Fruit fly (Drosophila melanogaster): ENCODE measurements around the gene Frl.

Gene Frl

dm6 chr3L:14056816-14057215 is 3.8 kb downstream of the Frl start (continued):
- TF ChIP-seq E2f1 (GFP tag; IDR thresholded peaks at IDR 0.05): no peak
- no peak for TF ChIP-seq Jarid2 (GFP tag; optimal IDR thresholded peaks at IDR 0.05)
- no peak for TF ChIP-seq ara (GFP tag; IDR thresholded peaks at IDR 0.05)
- no peak for TF ChIP-seq MTF-1 (GFP tag; optimal IDR thresholded peaks at IDR 0.05; ENCODE audit: borderline replicate concordance)
- no peak for TF ChIP-seq ems (GFP tag; optimal IDR thresholded peaks at IDR 0.05)
- TF ChIP-seq ash1 (GFP tag; optimal IDR thresholded peaks at IDR 0.05): no peak
- TF ChIP-seq Aef1 (GFP tag; IDR thresholded peaks at IDR 0.05): no peak
- TF ChIP-seq Spps (tag; optimal IDR thresholded peaks at IDR 0.05): no peak
- TF ChIP-seq Hmx (GFP tag; optimal IDR thresholded peaks at IDR 0.05): no peak
- peak in 1 of 2 experiments; percentile 75 for TF ChIP-seq tll (GFP tag; optimal IDR thresholded peaks at IDR 0.05)
- no peak for TF ChIP-seq CG8924 (tag; optimal IDR thresholded peaks at IDR 0.05)
- TF ChIP-seq Dbx (GFP tag; IDR thresholded peaks at IDR 0.05): peak; percentile 33; the same call in 1 of the 3 replicates
- peak; percentile 71; the same call in 1 of the 2 replicates for TF ChIP-seq rib (GFP tag; IDR thresholded peaks at IDR 0.05)
- no peak for TF ChIP-seq MESR4 (GFP tag; optimal IDR thresholded peaks at IDR 0.05)
- TF ChIP-seq CG17802 (tag; optimal IDR thresholded peaks at IDR 0.05): no peak
- TF ChIP-seq CG6175 (GFP tag; IDR thresholded peaks at IDR 0.05): peak; percentile 61; the same call in 2 of the 3 replicates
- no peak for TF ChIP-seq pzg (GFP tag; optimal IDR thresholded peaks at IDR 0.05)
- TF ChIP-seq Rx (GFP tag; IDR thresholded peaks at IDR 0.05): no peak
- TF ChIP-seq CG32772 (GFP tag; IDR thresholded peaks at IDR 0.05): peak; percentile 7; the same call in 1 of the 2 replicates
- TF ChIP-seq cato (GFP tag; optimal IDR thresholded peaks at IDR 0.05; ENCODE audit: borderline replicate concordance): no peak
- TF ChIP-seq CG12071 (GFP tag; optimal IDR thresholded peaks at IDR 0.05): no peak
- TF ChIP-seq da (GFP tag; optimal IDR thresholded peaks at IDR 0.05): no peak
- no peak for TF ChIP-seq Hr78 (GFP tag; optimal IDR thresholded peaks at IDR 0.05)
- no peak for TF ChIP-seq CG17186 (GFP tag; optimal IDR thresholded peaks at IDR 0.05)
- no peak for TF ChIP-seq CG13775 (GFP tag; optimal IDR thresholded peaks at IDR 0.05)
- no peak for TF ChIP-seq psq (GFP tag; optimal IDR thresholded peaks at IDR 0.05)
- no peak for TF ChIP-seq CG11560 (tag; IDR thresholded peaks at IDR 0.05)
- TF ChIP-seq D19A (tag; optimal IDR thresholded peaks at IDR 0.05): no peak
- no peak for TF ChIP-seq stc (GFP tag; IDR thresholded peaks at IDR 0.05)
- no peak for TF ChIP-seq CG15514 (GFP tag; optimal IDR thresholded peaks at IDR 0.05)
- no peak for TF ChIP-seq CG9215 (GFP tag; IDR thresholded peaks at IDR 0.05)
- TF ChIP-seq Atf6 (GFP tag; IDR thresholded peaks at IDR 0.05): peak; percentile 19; the same call in 1 of the 2 replicates
- TF ChIP-seq Camta (GFP tag; optimal IDR thresholded peaks at IDR 0.05): no peak
- no peak for TF ChIP-seq CG3407 (GFP tag; optimal IDR thresholded peaks at IDR 0.05)
- no peak for TF ChIP-seq sd (tag; optimal IDR thresholded peaks at IDR 0.05)
- no peak for TF ChIP-seq CG15696 (tag; optimal IDR thresholded peaks at IDR 0.05)
- no peak for TF ChIP-seq nau (GFP tag; optimal IDR thresholded peaks at IDR 0.05)
- TF ChIP-seq CG12942 (GFP tag; optimal IDR thresholded peaks at IDR 0.05): no peak
- TF ChIP-seq Hr51 (GFP tag; optimal IDR thresholded peaks at IDR 0.05): no peak
- TF ChIP-seq pita (GFP tag; optimal IDR thresholded peaks at IDR 0.05): no peak
- no peak for TF ChIP-seq pnt (GFP tag; optimal IDR thresholded peaks at IDR 0.05)
- TF ChIP-seq Meics (GFP tag; optimal IDR thresholded peaks at IDR 0.05): no peak
- no peak for TF ChIP-seq bcd (GFP tag; optimal IDR thresholded peaks at IDR 0.05)
- no peak for TF ChIP-seq HmgD (GFP tag; optimal IDR thresholded peaks at IDR 0.05)
- no peak for TF ChIP-seq NFAT (GFP tag; IDR thresholded peaks at IDR 0.05)
- no peak for TF ChIP-seq CG4360 (GFP tag; IDR thresholded peaks at IDR 0.05)
- TF ChIP-seq CG15011 (GFP tag; optimal IDR thresholded peaks at IDR 0.05): no peak
- TF ChIP-seq Ssrp (tag; optimal IDR thresholded peaks at IDR 0.05): no peak
- no peak for TF ChIP-seq nerfin-1 (tag; optimal IDR thresholded peaks at IDR 0.05)
- no peak for TF ChIP-seq CG7786 (GFP tag; optimal IDR thresholded peaks at IDR 0.05)
- TF ChIP-seq ftz-f1 (GFP tag; optimal IDR thresholded peaks at IDR 0.05): peak; percentile 56
